Worm (Caenorhabditis elegans) whole organism, L4 larva: ENCODE data around the gene R193.2.

Experiments
- D1046.2 ChIP-seq: fragments of 200-800 bp; sonication (Bioruptor generic); IDR thresholded peaks from 2 replicates; pipeline ENCODE4 v1.3.6; 2022; ENCODE audit warnings: missing genetic modification characterization, missing compliant biosample characterization
- F10B5.3 ChIP-seq: sonication (generic microtip); optimal IDR thresholded peaks from 2 replicates; lab custom pipeline; 2016; ENCODE audit warnings: mild to moderate bottlenecking, missing genetic modification characterization, missing compliant biosample characterization
- F37D6.2 ChIP-seq: sonication (generic microtip); optimal IDR thresholded peaks from 2 replicates; lab custom pipeline; 2016; ENCODE audit warnings: mild to moderate bottlenecking, missing genetic modification characterization, missing compliant biosample characterization
- F49E8.2 ChIP-seq: sonication (generic microtip); optimal IDR thresholded peaks from 2 replicates; lab custom pipeline; 2016; ENCODE audit warnings: missing compliant biosample characterization, mild to moderate bottlenecking, missing genetic modification characterization, borderline replicate concordance
- R02D3.7 ChIP-seq: fragments of 150-350 bp; sonication (generic microtip); optimal IDR thresholded peaks from 3 replicates; lab custom pipeline; 2014; ENCODE audit warnings: missing biosample characterization, missing genetic modification characterization
- ZK337.2 ChIP-seq: fragments of 200-800 bp; sonication (Bioruptor generic); IDR thresholded peaks from 2 replicates; pipeline ENCODE4 v1.3.6; 2022; ENCODE audit warnings: missing genetic modification reagents, missing genetic modification characterization, missing compliant biosample characterization
- ZK546.5 ChIP-seq, 2 experiments: sonication (generic microtip); optimal IDR thresholded peaks; 2 replicates each; lab custom pipeline; 2017; ENCODE audit warnings: missing biosample characterization in 2 of 2, missing genetic modification characterization in 2 of 2
- aha-1 ChIP-seq: fragments of 150-350 bp; peaks from one replicate; lab custom pipeline; 2014; ENCODE audit warnings: missing biosample characterization, missing genetic modification characterization
- aly-2 ChIP-seq: sonication (generic microtip); optimal IDR thresholded peaks from 2 replicates; lab custom pipeline; 2018; ENCODE audit warnings: missing biosample characterization, missing genetic modification characterization
- arid-1 ChIP-seq: fragments of 200-800 bp; sonication (Bioruptor generic); conservative IDR thresholded peaks from 2 replicates; pipeline ENCODE4 v1.3.6; 2022; ENCODE audit warnings: missing genetic modification reagents, missing genetic modification characterization, missing compliant biosample characterization
- attf-4 ChIP-seq: sonication (generic microtip); optimal IDR thresholded peaks from 3 replicates; lab custom pipeline; 2017; ENCODE audit warnings: missing biosample characterization, missing genetic modification characterization
- ceh-62 ChIP-seq: sonication (generic microtip); optimal IDR thresholded peaks from 2 replicates; lab custom pipeline; 2017; ENCODE audit warnings: missing biosample characterization, missing genetic modification characterization
- daf-12 ChIP-seq: fragments of 150-350 bp; optimal IDR thresholded peaks from 2 replicates; lab custom pipeline; 2014; ENCODE audit warnings: missing biosample characterization, missing genetic modification reagents, missing genetic modification characterization
- daf-16 ChIP-seq, 3 experiments: sonication (generic microtip); optimal IDR thresholded peaks; 2 replicates each; lab custom pipeline; 2016 to 2017; ENCODE audit warnings: missing genetic modification characterization in 3 of 3, missing genetic modification reagents in 3 of 3, mild to moderate bottlenecking in 2 of 3, missing compliant biosample characterization in 2 of 3, missing biosample characterization in 1 of 3, moderate library complexity in 1 of 3
- daf-19 ChIP-seq: fragments of 200-800 bp; sonication (Bioruptor generic); conservative IDR thresholded peaks from 2 replicates; pipeline ENCODE4 v1.3.6; 2022; ENCODE audit warnings: missing genetic modification characterization, missing compliant biosample characterization
- dmd-6 ChIP-seq: fragments of 200-800 bp; sonication (Bioruptor generic); IDR thresholded peaks from 2 replicates; pipeline ENCODE4 v1.3.6; 2022; ENCODE audit warnings: missing genetic modification reagents, missing genetic modification characterization, missing compliant biosample characterization
- dmd-8 ChIP-seq: fragments of 200-800 bp; sonication (Bioruptor generic); IDR thresholded peaks from 2 replicates; pipeline ENCODE4 v1.3.6; 2022; ENCODE audit warnings: missing genetic modification characterization, missing compliant biosample characterization
- dmd-9 ChIP-seq: fragments of 200-800 bp; sonication (Bioruptor generic); IDR thresholded peaks from 2 replicates; pipeline ENCODE4 v1.3.6; 2022; ENCODE audit warnings: missing genetic modification reagents, missing genetic modification characterization, missing compliant biosample characterization
- dpl-1 ChIP-seq: fragments of 150-350 bp; optimal IDR thresholded peaks from 2 replicates; lab custom pipeline; 2014; ENCODE audit warnings: missing biosample characterization, missing genetic modification reagents, missing genetic modification characterization
- duxl-1 ChIP-seq: sonication (generic microtip); optimal IDR thresholded peaks from 2 replicates; lab custom pipeline; 2016; ENCODE audit warnings: mild to moderate bottlenecking, missing genetic modification characterization, moderate library complexity, missing compliant biosample characterization; ENCODE audit not compliant: poor library complexity
- egl-27 ChIP-seq: sonication (generic microtip); optimal IDR thresholded peaks from 3 replicates; lab custom pipeline; 2017; ENCODE audit warnings: missing biosample characterization, missing genetic modification reagents, missing genetic modification characterization
- egl-43 ChIP-seq: fragments of 200-800 bp; sonication (Bioruptor generic); IDR thresholded peaks from 2 replicates; pipeline ENCODE4 v1.3.6; 2022; ENCODE audit warnings: missing genetic modification reagents, missing genetic modification characterization, missing compliant biosample characterization
- fkh-10 ChIP-seq: fragments of 150-350 bp; optimal IDR thresholded peaks from 2 replicates; lab custom pipeline; 2014; ENCODE audit warnings: missing biosample characterization, missing genetic modification reagents, missing genetic modification characterization
- fos-1 ChIP-seq: fragments of 150-350 bp; optimal IDR thresholded peaks from 2 replicates; lab custom pipeline; 2014; ENCODE audit warnings: missing biosample characterization, missing genetic modification characterization
- hif-1 ChIP-seq, 2 experiments: sonication (generic microtip); optimal IDR thresholded peaks; 2 replicates each; lab custom pipeline; 2016 to 2017; ENCODE audit warnings: missing compliant biosample characterization in 2 of 2, missing genetic modification characterization in 2 of 2, missing genetic modification reagents in 2 of 2, missing genotype in 2 of 2, mild to moderate bottlenecking in 1 of 2
- hlh-11 ChIP-seq: fragments of 200-800 bp; sonication (Bioruptor generic); optimal IDR thresholded peaks from 2 replicates; lab custom pipeline; 2018; ENCODE audit warnings: mild to moderate bottlenecking, missing genetic modification characterization, missing compliant biosample characterization
- lim-7 ChIP-seq: fragments of 200-800 bp; sonication (Bioruptor generic); IDR thresholded peaks from 2 replicates; pipeline ENCODE4 v1.3.6; 2022; ENCODE audit warnings: missing genetic modification characterization, missing compliant biosample characterization
- lin-1 ChIP-seq: fragments of 200-800 bp; sonication (Bioruptor generic); IDR thresholded peaks from 2 replicates; pipeline ENCODE4 v1.3.6; 2022; ENCODE audit warnings: missing genetic modification reagents, missing genetic modification characterization, missing compliant biosample characterization
- lin-29 ChIP-seq: fragments of 200-800 bp; sonication (Bioruptor generic); IDR thresholded peaks from 2 replicates; pipeline ENCODE4 v1.3.6; 2022; ENCODE audit warnings: missing genetic modification reagents, missing genetic modification characterization, missing compliant biosample characterization
- lin-39 ChIP-seq: fragments of 150-350 bp; optimal IDR thresholded peaks from 2 replicates; lab custom pipeline; 2014; ENCODE audit warnings: missing biosample characterization, missing genetic modification reagents, missing genetic modification characterization
- lir-3 ChIP-seq: sonication (generic microtip); optimal IDR thresholded peaks from 2 replicates; lab custom pipeline; 2016; ENCODE audit warnings: mild to moderate bottlenecking, missing genetic modification characterization, missing compliant biosample characterization
- lsy-2 ChIP-seq, 2 experiments: fragments of 150-350 bp in 1 of 2; sonication (generic microtip) in 1 of 2; optimal IDR thresholded peaks; 2 replicates each; lab custom pipeline; 2014 to 2017; ENCODE audit warnings: missing biosample characterization in 2 of 2, missing genetic modification characterization in 2 of 2
- mdl-1 ChIP-seq, 2 experiments: fragments of 150-350 bp in 1 of 2; sonication (generic microtip) in 1 of 2; optimal IDR thresholded peaks; 2 replicates each; lab custom pipeline; 2014 to 2017; ENCODE audit warnings: missing biosample characterization in 2 of 2, missing genetic modification characterization in 2 of 2
- mdt-29 ChIP-seq: fragments of 200-800 bp; sonication (Bioruptor generic); IDR thresholded peaks from 2 replicates; pipeline ENCODE4 v1.3.6; 2022; ENCODE audit warnings: missing genetic modification reagents, missing genetic modification characterization, missing compliant biosample characterization
- mep-1 ChIP-seq: fragments of 150-350 bp; sonication (generic microtip); optimal IDR thresholded peaks from 3 replicates; lab custom pipeline; 2014; ENCODE audit warnings: missing biosample characterization, missing genetic modification characterization
- mxl-3 ChIP-seq: fragments of 200-800 bp; sonication (Bioruptor generic); optimal IDR thresholded peaks from 2 replicates; lab custom pipeline; 2018; ENCODE audit warnings: mild to moderate bottlenecking, missing genetic modification characterization, missing compliant biosample characterization
- nhr-102 ChIP-seq: sonication (generic microtip); optimal IDR thresholded peaks from 2 replicates; lab custom pipeline; 2016; ENCODE audit warnings: mild to moderate bottlenecking, missing genetic modification characterization, moderate library complexity, missing compliant biosample characterization
- nhr-25 ChIP-seq: sonication (generic microtip); optimal IDR thresholded peaks from 2 replicates; lab custom pipeline; 2017; ENCODE audit warnings: missing genetic modification characterization, mild to moderate bottlenecking, missing compliant biosample characterization, antibody characterized with exemption, moderate library complexity, borderline replicate concordance; ENCODE audit not compliant: insufficient read depth
- nhr-28 ChIP-seq: fragments of 150-350 bp; optimal IDR thresholded peaks from 2 replicates; lab custom pipeline; 2014; ENCODE audit warnings: missing biosample characterization, missing genetic modification characterization
- nhr-6 ChIP-seq: fragments of 150-350 bp; optimal IDR thresholded peaks from 2 replicates; lab custom pipeline; 2014; ENCODE audit warnings: missing biosample characterization, missing genetic modification characterization
- nhr-77 ChIP-seq: fragments of 150-350 bp; optimal IDR thresholded peaks from 2 replicates; lab custom pipeline; 2014; ENCODE audit warnings: missing biosample characterization, missing genetic modification characterization
- pha-4 ChIP-seq, 2 experiments: fragments of 150-350 bp in 1 of 2; fragments of 200-800 bp in 1 of 2; sonication (Bioruptor generic) in 1 of 2; IDR thresholded peaks in 1 of 2; optimal IDR thresholded peaks in 1 of 2; 2 replicates each; pipeline versions ENCODE4 v1.3.6 to Lab custom; 2014 to 2022; ENCODE audit warnings: missing genetic modification characterization in 2 of 2, missing genetic modification reagents in 2 of 2, missing biosample characterization in 1 of 2, missing compliant biosample characterization in 1 of 2
- php-3 ChIP-seq: fragments of 200-800 bp; sonication (Bioruptor generic); IDR thresholded peaks from 2 replicates; pipeline ENCODE4 v1.3.6; 2022; ENCODE audit warnings: missing genetic modification reagents, missing genetic modification characterization, missing compliant biosample characterization
- rbr-2 ChIP-seq: sonication (generic microtip); optimal IDR thresholded peaks from 2 replicates; lab custom pipeline; 2016; ENCODE audit warnings: missing genotype, missing genetic modification characterization, missing compliant biosample characterization
- skn-1 ChIP-seq: fragments of 150-350 bp; optimal IDR thresholded peaks from 2 replicates; lab custom pipeline; 2014; ENCODE audit warnings: missing biosample characterization, missing genetic modification characterization
- spr-3 ChIP-seq: fragments of 200-800 bp; sonication (Bioruptor generic); optimal IDR thresholded peaks from 2 replicates; lab custom pipeline; 2018; ENCODE audit warnings: mild to moderate bottlenecking, missing genetic modification characterization, missing compliant biosample characterization
- unc-62 ChIP-seq, 3 experiments: fragments of 150-350 bp in 1 of 3; sonication (generic microtip); optimal IDR thresholded peaks in 2 of 3; peaks in 1 of 3; 1 replicate in 1 of 3; 2 replicates in 2 of 3; lab custom pipeline; 2014 to 2017; ENCODE audit warnings: missing biosample characterization in 3 of 3, missing genetic modification characterization in 3 of 3, missing genetic modification reagents in 3 of 3, missing genotype in 1 of 3
- vab-7 ChIP-seq: fragments of 200-800 bp; sonication (Bioruptor generic); IDR thresholded peaks from 2 replicates; pipeline ENCODE4 v1.3.6; 2022; ENCODE audit warnings: missing genetic modification reagents, missing genetic modification characterization, missing compliant biosample characterization
- zfp-2 ChIP-seq: sonication (generic microtip); optimal IDR thresholded peaks from 2 replicates; lab custom pipeline; 2016; ENCODE audit warnings: mild to moderate bottlenecking, missing genetic modification characterization, missing compliant biosample characterization

The R193.2 gene

DNA sequence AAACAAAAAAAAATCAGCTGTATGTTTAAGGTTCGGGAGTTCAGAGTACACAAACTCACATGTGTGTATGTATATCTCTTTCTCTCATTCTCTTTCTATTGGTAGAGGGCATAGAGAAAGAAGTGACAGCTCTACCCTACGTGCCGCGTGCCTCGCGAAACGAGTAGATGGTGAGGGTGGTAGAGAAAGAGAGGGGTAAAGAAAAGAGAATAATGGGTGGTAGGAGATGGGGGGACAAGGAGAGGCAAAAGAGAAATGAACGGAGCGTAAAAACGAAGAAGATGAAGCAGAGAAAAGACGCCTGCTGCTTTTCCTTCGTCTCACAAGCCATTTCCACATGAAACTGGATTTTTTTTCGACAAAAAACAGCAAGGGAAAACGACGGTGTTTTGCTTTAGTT, 55.2 kb downstream of the R193.2 start:
- TF ChIP-seq dmd-6 (GFP tag; lab: Robert Waterston, UW) (peak; percentile 97), fos-1 (tag; lab: Kevin White, UChicago) (no peak), dmd-8 (GFP tag; lab: Robert Waterston, UW) (no peak), nhr-6 (tag; lab: Kevin White, UChicago) (peak; percentile 95), mdt-29 (GFP tag; lab: Robert Waterston, UW) (peak; percentile 35; the same call in 1 of the 2 replicates), daf-16 (GFP tag; optimal IDR thresholded peaks at IDR 0.05; lab: Kevin White, UChicago) (peak; percentile 69 to 90), daf-16 (tag; optimal IDR thresholded peaks at IDR 0.05; lab: Kevin White, UChicago) (peak; percentile 96), lin-39 (no peak), duxl-1 (tag; lab: Kevin White, UChicago) (peak; percentile 68), lin-1 (GFP tag; lab: Robert Waterston, UW) (peak; percentile 89), ZK337.2 (no peak), daf-12 (tag; lab: Kevin White, UChicago) (no peak), hif-1 (tag; optimal IDR thresholded peaks at IDR 0.05; lab: Kevin White, UChicago) (peak; percentile 51 to 95), egl-43 (GFP tag; lab: Robert Waterston, UW) (peak; percentile 87), lin-29 (GFP tag; lab: Robert Waterston, UW) (0 out of 2 replicates have a peak, but pooled peaks have one; percentile 29), nhr-25 (tag; lab: Kevin White, UChicago) (peak; percentile 46), nhr-28 (tag; lab: Kevin White, UChicago) (peak; percentile 95), ceh-62 (no peak), zfp-2 (tag; lab: Kevin White, UChicago) (peak; percentile 38), ZK546.5 (tag; optimal IDR thresholded peaks at IDR 0.05; lab: Kevin White, UChicago) (no peak), fkh-10 (GFP tag; lab: Kevin White, UChicago) (peak; percentile 95), skn-1 (no peak), rbr-2 (tag; lab: Kevin White, UChicago) (peak; percentile 94), spr-3 (GFP tag; lab: Kevin White, UChicago) (peak; percentile 60), F10B5.3 (tag; lab: Kevin White, UChicago) (peak; percentile 44), lim-7 (GFP tag; lab: Robert Waterston, UW) (no peak), aha-1 (tag; lab: Kevin White, UChicago) (peak; percentile 98), mep-1 (tag; lab: Kevin White, UChicago) (peak; percentile 97), lir-3 (tag; lab: Kevin White, UChicago) (peak; percentile 2), R02D3.7 (tag; lab: Kevin White, UChicago) (no peak), pha-4 (GFP tag; IDR thresholded peaks at IDR 0.05; lab: Robert Waterston, UW) (peak; percentile 87), pha-4 (tag; optimal IDR thresholded peaks at IDR 0.05; lab: Kevin White, UChicago) (peak; percentile 99), egl-27 (tag; lab: Kevin White, UChicago) (no peak), lsy-2 (tag; optimal IDR thresholded peaks at IDR 0.05; lab: Kevin White, UChicago) (peak; percentile 78 to 93), hlh-11 (tag; lab: Kevin White, UChicago) (peak; percentile 99), F49E8.2 (tag; lab: Kevin White, UChicago) (no peak), dmd-9 (GFP tag; lab: Robert Waterston, UW) (no peak), daf-19 (GFP tag; lab: Robert Waterston, UW) (peak; percentile 31; the same call in 1 of the 2 replicates), php-3 (GFP tag; lab: Robert Waterston, UW) (peak; percentile 75), attf-4 (tag; lab: Kevin White, UChicago) (no peak), D1046.2 (no peak), nhr-77 (peak; percentile 95), nhr-102 (peak; percentile 79), mdl-1 (tag; optimal IDR thresholded peaks at IDR 0.05; lab: Kevin White, UChicago) (peak; percentile 98 to 100), aly-2 (tag; lab: Kevin White, UChicago) (no peak), unc-62 (GFP tag; optimal IDR thresholded peaks at IDR 0.05 in 1 of 2; lab: Kevin White, UChicago) (peak; percentile 26 to 100), unc-62 (tag; optimal IDR thresholded peaks at IDR 0.05; lab: Kevin White, UChicago) (no peak), arid-1 (GFP tag; lab: Robert Waterston, UW) (peak; percentile 89), dpl-1 (GFP tag; lab: Kevin White, UChicago) (peak; percentile 46), vab-7 (peak; percentile 38; the same call in 1 of the 2 replicates), mxl-3 (GFP tag; lab: Kevin White, UChicago) (peak; percentile 97), F37D6.2 (tag; lab: Kevin White, UChicago) (peak; percentile 81)
